Fruit fly (Drosophila melanogaster) whole organism, wandering third instar larva: ENCODE data around the gene caps.

Source experiments
- Abd-B ChIP-seq: fragments of >200 bp; optimal IDR thresholded peaks from 2 replicates; lab custom pipeline; 2017; ENCODE audit warnings: missing biosample characterization, missing genetic modification characterization
- CG9705 ChIP-seq: fragments of 200-800 bp; sonication (Bioruptor generic); optimal IDR thresholded peaks from 2 replicates; lab custom pipeline; 2018; ENCODE audit warnings: missing biosample characterization, mild to moderate bottlenecking, missing genetic modification characterization
- CrebA ChIP-seq: fragments of 200-800 bp; sonication (Bioruptor generic); optimal IDR thresholded peaks from 2 replicates; lab custom pipeline; 2016; ENCODE audit warnings: missing biosample characterization, mild to moderate bottlenecking, missing genetic modification characterization, borderline replicate concordance
- Dfd ChIP-seq: fragments of >200 bp; optimal IDR thresholded peaks from 2 replicates; lab custom pipeline; 2017; ENCODE audit warnings: missing biosample characterization, missing genetic modification characterization
- N ChIP-seq: fragments of >200 bp; optimal IDR thresholded peaks from 2 replicates; lab custom pipeline; 2018; ENCODE audit warnings: missing biosample characterization, missing external identifiers, missing genetic modification characterization
- OdsH ChIP-seq: fragments of 200-800 bp; sonication (Bioruptor generic); optimal IDR thresholded peaks from 2 replicates; lab custom pipeline; 2016; ENCODE audit warnings: missing biosample characterization, mild to moderate bottlenecking, missing genetic modification characterization
- Sp1 ChIP-seq: fragments of 200-800 bp; sonication (Bioruptor generic); optimal IDR thresholded peaks from 3 replicates; lab custom pipeline; 2019; ENCODE audit warnings: missing biosample characterization, mild to moderate bottlenecking, missing genetic modification characterization, moderate library complexity
- h ChIP-seq: fragments of 200-800 bp; sonication (Bioruptor generic); optimal IDR thresholded peaks from 3 replicates; lab custom pipeline; 2016; ENCODE audit warnings: missing biosample characterization, mild to moderate bottlenecking, missing genetic modification characterization
- pan ChIP-seq: fragments of >200 bp; optimal IDR thresholded peaks from 2 replicates; lab custom pipeline; 2017

- TF ChIP-seq pan (lab: Kevin White, UChicago) = no peak
- no peak for TF ChIP-seq Dfd (GFP tag; lab: Kevin White, UChicago)
- no peak for TF ChIP-seq CG9705 (GFP tag; lab: Kevin White, UChicago)
- no peak for TF ChIP-seq OdsH (GFP tag; lab: Kevin White, UChicago)
- TF ChIP-seq h (GFP tag; lab: Kevin White, UChicago) = no peak
- TF ChIP-seq CrebA (GFP tag; lab: Kevin White, UChicago) = no peak
- no peak for TF ChIP-seq Abd-B (GFP tag; lab: Kevin White, UChicago)
- TF ChIP-seq Sp1 (GFP tag; lab: Kevin White, UChicago) = no peak
- TF ChIP-seq N (GFP tag; lab: Kevin White, UChicago) = no peak
Observed at dm6 chr3L:13295675-13296074, 67.2 kb downstream of the caps start.
